Fruit fly (Drosophila melanogaster): ENCODE data around the gene CG42680.

Gene CG42680

DNA sequence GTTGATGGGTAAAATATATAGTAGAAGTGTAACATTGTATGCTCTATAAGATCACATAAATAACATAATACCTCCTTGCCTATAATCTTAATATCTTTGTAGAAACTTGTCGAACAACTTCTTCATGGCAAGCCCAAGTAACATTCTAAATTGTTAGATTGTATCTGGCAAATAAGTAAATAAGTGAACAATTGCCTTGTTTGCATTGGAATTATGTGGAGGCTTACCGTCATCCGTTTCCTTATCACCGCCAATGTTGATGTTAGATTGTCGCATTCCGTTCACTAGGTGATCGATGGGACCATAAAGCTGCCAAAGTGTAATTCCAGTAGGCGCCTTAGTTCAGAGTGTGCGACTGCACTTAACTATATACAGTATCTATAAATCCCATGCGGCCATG is 31.2 kb downstream of the CG42680 start (continued):
- TF ChIP-seq CG13624 (GFP tag; optimal IDR thresholded peaks at IDR 0.05) (peak; percentile 57), Blimp-1 (GFP tag; optimal IDR thresholded peaks at IDR 0.05) (peak; percentile 87), CG8944 (GFP tag; optimal IDR thresholded peaks at IDR 0.05) (peak; percentile 85)

dm6 chr2L:14556224-14556623 is 31.8 kb downstream of the CG42680 start:
- TF ChIP-seq B-H1 (GFP tag; IDR thresholded peaks at IDR 0.05) (no peak), sd (tag; optimal IDR thresholded peaks at IDR 0.05) (peak; percentile 62)

- TF ChIP-seq gcm2 (GFP tag; optimal IDR thresholded peaks at IDR 0.05) (no peak), CG7745 (tag; optimal IDR thresholded peaks at IDR 0.05) (no peak), Hsf (GFP tag; optimal IDR thresholded peaks at IDR 0.05) (no peak), mirr (GFP tag; optimal IDR thresholded peaks at IDR 0.05) (peak; percentile 56), Sin3A (optimal IDR thresholded peaks at IDR 0.05) (no peak), exex (tag; optimal IDR thresholded peaks at IDR 0.05) (no peak), trh (GFP tag; optimal IDR thresholded peaks at IDR 0.05) (no peak), vnd (GFP tag; IDR thresholded peaks at IDR 0.05; ENCODE audit: partially characterized antibody) (no peak), Med (GFP tag) (no peak), zf30C (GFP tag; optimal IDR thresholded peaks at IDR 0.05) (no peak), Bteb2 (GFP tag; optimal IDR thresholded peaks at IDR 0.05) (no peak), Hmr (GFP tag; optimal IDR thresholded peaks at IDR 0.05) (no peak), CG18764 (GFP tag; optimal IDR thresholded peaks at IDR 0.05) (no peak), vvl (GFP tag; IDR thresholded peaks at IDR 0.05) (peak; percentile 10; the same call in 1 of the 2 replicates), run (tag; optimal IDR thresholded peaks at IDR 0.05) (no peak), ttk (GFP tag; IDR thresholded peaks at IDR 0.05) (no peak), dysf (GFP tag; IDR thresholded peaks at IDR 0.05) (no peak), Atf-2 (GFP tag; optimal IDR thresholded peaks at IDR 0.05) (no peak), amos (GFP tag; IDR thresholded peaks at IDR 0.05; ENCODE audit: partially characterized antibody) (no peak), CG11247 (GFP tag; IDR thresholded peaks at IDR 0.05) (no peak), CG31388 (GFP tag; optimal IDR thresholded peaks at IDR 0.05) (no peak), Hr78 (GFP tag; optimal IDR thresholded peaks at IDR 0.05) (peak in 1 of 2 experiments; percentile 2), otp (GFP tag; IDR thresholded peaks at IDR 0.05) (no peak), CG4617 (GFP tag; optimal IDR thresholded peaks at IDR 0.05; ENCODE audit: borderline replicate concordance) (no peak), psq (GFP tag; optimal IDR thresholded peaks at IDR 0.05) (no peak), ems (GFP tag; optimal IDR thresholded peaks at IDR 0.05) (no peak), cas (GFP tag; IDR thresholded peaks at IDR 0.05) (no peak), CG43689 (GFP tag; IDR thresholded peaks at IDR 0.05) (no peak), so (GFP tag; IDR thresholded peaks at IDR 0.05) (no peak), HHEX (GFP tag; optimal IDR thresholded peaks at IDR 0.05) (no peak), gt (GFP tag; IDR thresholded peaks at IDR 0.05) (no peak), Antp (GFP tag; optimal IDR thresholded peaks at IDR 0.05) (no peak), CG8281 (tag; optimal IDR thresholded peaks at IDR 0.05) (no peak), CG34224 (GFP tag; IDR thresholded peaks at IDR 0.05; ENCODE audit: partially characterized antibody) (no peak), ab (GFP tag; optimal IDR thresholded peaks at IDR 0.05) (no peak), Neu2 (GFP tag; optimal IDR thresholded peaks at IDR 0.05; ENCODE audit: borderline replicate concordance) (no peak), jing (GFP tag; optimal IDR thresholded peaks at IDR 0.05) (no peak), Abd-B (GFP tag; optimal IDR thresholded peaks at IDR 0.05) (no peak), Gsc (GFP tag; IDR thresholded peaks at IDR 0.05) (no peak), TFAM (GFP tag; optimal IDR thresholded peaks at IDR 0.05) (no peak), CG13894 (tag; optimal IDR thresholded peaks at IDR 0.05) (no peak), Adf1 (GFP tag; IDR thresholded peaks at IDR 0.05) (no peak), cg (GFP tag; optimal IDR thresholded peaks at IDR 0.05) (no peak), CG17361 (GFP tag; IDR thresholded peaks at IDR 0.05) (no peak)
Observed at dm6 chr2L:14554592-14554887, 33.5 kb downstream of the CG42680 start.
